Worm (Caenorhabditis elegans): ENCODE data around the gene ncs-4.
A peak's percentile ranks its signal among the peaks of the same experiment; 100 is the strongest.

ncs-4 gene

ce11 chrX:10145011-10145410, 31.3 kb upstream of the ncs-4 start:
- no peak for TF ChIP-seq nhr-12 (tag; optimal IDR thresholded peaks at IDR 0.05)
- TF ChIP-seq lin-15B (tag; optimal IDR thresholded peaks at IDR 0.05), result no peak
- peak; percentile 35 for TF ChIP-seq nhr-25 (tag; optimal IDR thresholded peaks at IDR 0.05)
- peak; percentile 47 for TF ChIP-seq pha-4 (tag; optimal IDR thresholded peaks at IDR 0.05)
- peak; percentile 55 for TF ChIP-seq tbx-2 (tag; optimal IDR thresholded peaks at IDR 0.05)
- peak; percentile 91 for TF ChIP-seq hmg-11 (tag; optimal IDR thresholded peaks at IDR 0.05)
- TF ChIP-seq elt-2 (tag; optimal IDR thresholded peaks at IDR 0.05), result peak; percentile 44
- TF ChIP-seq skn-1 (tag; optimal IDR thresholded peaks at IDR 0.05), result peak; percentile 29
- peak; percentile 81 for TF ChIP-seq nhr-43 (tag; optimal IDR thresholded peaks at IDR 0.05; ENCODE audit: poor library complexity, severe bottlenecking)
- no peak for TF ChIP-seq nhr-237 (tag; optimal IDR thresholded peaks at IDR 0.05)
- peak; percentile 48 for TF ChIP-seq nhr-23 (tag; optimal IDR thresholded peaks at IDR 0.05)
- TF ChIP-seq lin-39 (tag; optimal IDR thresholded peaks at IDR 0.05), result peak; percentile 54
- no peak for TF ChIP-seq zag-1 (tag; optimal IDR thresholded peaks at IDR 0.05)
- peak; percentile 23 for TF ChIP-seq ceh-28 (tag; optimal IDR thresholded peaks at IDR 0.05)
- peak; percentile 6 for TF ChIP-seq pqm-1 (tag; optimal IDR thresholded peaks at IDR 0.05)
- TF ChIP-seq jun-1 (tag; optimal IDR thresholded peaks at IDR 0.05), result peak; percentile 25
- TF ChIP-seq lsy-12 (tag; optimal IDR thresholded peaks at IDR 0.05), result peak; percentile 60
- TF ChIP-seq nfya-1 (tag; optimal IDR thresholded peaks at IDR 0.05; ENCODE audit: insufficient read depth), result peak; percentile 49
- no peak for TF ChIP-seq mml-1 (tag; optimal IDR thresholded peaks at IDR 0.05)

- TF ChIP-seq nhr-76 (tag; optimal IDR thresholded peaks at IDR 0.05), result no peak
- peak; percentile 38 for TF ChIP-seq nhr-11 (tag; optimal IDR thresholded peaks at IDR 0.05)
- peak; percentile 81 for TF ChIP-seq pha-4 (tag; optimal IDR thresholded peaks at IDR 0.05)
- no peak for TF ChIP-seq unc-39 (tag; optimal IDR thresholded peaks at IDR 0.05)
- peak; percentile 58 for TF ChIP-seq egl-5 (tag; optimal IDR thresholded peaks at IDR 0.05)
- peak; percentile 95 for TF ChIP-seq nfya-1 (tag; optimal IDR thresholded peaks at IDR 0.05; ENCODE audit: insufficient read depth)
- TF ChIP-seq nhr-23 (tag; optimal IDR thresholded peaks at IDR 0.05), result peak; percentile 66
- peak; percentile 67 for TF ChIP-seq R02D3.7 (tag; optimal IDR thresholded peaks at IDR 0.05)
- TF ChIP-seq snpc-4 (tag; optimal IDR thresholded peaks at IDR 0.05), result peak; percentile 52
- peak; percentile 90 for TF ChIP-seq ceh-28 (tag; optimal IDR thresholded peaks at IDR 0.05)
- TF ChIP-seq zag-1 (tag; optimal IDR thresholded peaks at IDR 0.05), result peak; percentile 59
- peak; percentile 54 for TF ChIP-seq skn-1 (tag; optimal IDR thresholded peaks at IDR 0.05)
- peak; percentile 74 for TF ChIP-seq jun-1 (tag; optimal IDR thresholded peaks at IDR 0.05)
- peak; percentile 87 for TF ChIP-seq tbx-2 (tag; optimal IDR thresholded peaks at IDR 0.05)
- TF ChIP-seq elt-2 (tag; optimal IDR thresholded peaks at IDR 0.05), result peak; percentile 56
- peak; percentile 71 for TF ChIP-seq ceh-82 (tag; optimal IDR thresholded peaks at IDR 0.05)
- peak; percentile 1 for TF ChIP-seq unc-62 (GFP tag; optimal IDR thresholded peaks at IDR 0.05)
- peak; percentile 74 for TF ChIP-seq mdl-1 (tag; optimal IDR thresholded peaks at IDR 0.05)
- TF ChIP-seq nhr-43 (tag; optimal IDR thresholded peaks at IDR 0.05; ENCODE audit: poor library complexity, severe bottlenecking), result peak; percentile 63
- no peak for TF ChIP-seq pqm-1 (tag; optimal IDR thresholded peaks at IDR 0.05)
- TF ChIP-seq mml-1 (tag; optimal IDR thresholded peaks at IDR 0.05), result no peak
- peak; percentile 71 for TF ChIP-seq egl-27 (tag; optimal IDR thresholded peaks at IDR 0.05)
- TF ChIP-seq lsy-12 (tag; optimal IDR thresholded peaks at IDR 0.05), result peak; percentile 91
- TF ChIP-seq elt-1 (tag; optimal IDR thresholded peaks at IDR 0.05), result no peak
- peak; percentile 95 for TF ChIP-seq hmg-11 (tag; optimal IDR thresholded peaks at IDR 0.05)
- no peak for TF ChIP-seq fkh-10 (GFP tag; optimal IDR thresholded peaks at IDR 0.05)
- no peak for TF ChIP-seq nhr-28 (tag; optimal IDR thresholded peaks at IDR 0.05)
- TF ChIP-seq lin-15B (tag; optimal IDR thresholded peaks at IDR 0.05), result peak; percentile 35
- peak; percentile 62 for TF ChIP-seq nhr-25 (tag; optimal IDR thresholded peaks at IDR 0.05)
- no peak for TF ChIP-seq aly-2 (tag; optimal IDR thresholded peaks at IDR 0.05)
- TF ChIP-seq lin-39 (tag; optimal IDR thresholded peaks at IDR 0.05), result peak; percentile 93
These were observed 29.7 kb upstream of the ncs-4 start, which contains the start of gene unc-115 for ce11 chrX:10146592-10146991. unc-115 (plus strand) TSS chrX:10146892.

ce11 chrX:10147236-10147635, 29.1 kb upstream of the ncs-4 start:
- TF ChIP-seq pha-4 (tag; optimal IDR thresholded peaks at IDR 0.05) (no peak), nhr-25 (tag; optimal IDR thresholded peaks at IDR 0.05) (peak; percentile 54), skn-1 (tag; optimal IDR thresholded peaks at IDR 0.05) (no peak), daf-12 (tag; optimal IDR thresholded peaks at IDR 0.05) (no peak), unc-62 (GFP tag; optimal IDR thresholded peaks at IDR 0.05) (peak; percentile 92)

ce11 chrX:10148235-10148872, 28.0 kb upstream of the ncs-4 start:
- TF ChIP-seq pha-4 (tag; optimal IDR thresholded peaks at IDR 0.05), result peak; percentile 97
- peak; percentile 45 for TF ChIP-seq nhr-43 (tag; optimal IDR thresholded peaks at IDR 0.05; ENCODE audit: poor library complexity, severe bottlenecking)
- no peak for TF ChIP-seq lin-39 (tag; optimal IDR thresholded peaks at IDR 0.05)
- TF ChIP-seq elt-2 (tag; optimal IDR thresholded peaks at IDR 0.05), result peak; percentile 24
